Fruit fly (Drosophila melanogaster) whole organism, embryonic: ENCODE results near the gene Stim.
A peak's percentile ranks its signal among the peaks of the same experiment; 100 is the strongest.

Experiments
- Adf1 ChIP-seq: fragments of 200-800 bp; sonication (Bioruptor generic); IDR thresholded peaks from 2 replicates; pipeline ENCODE4 v1.3.6; 2022; ENCODE audit warnings: missing biosample characterization, missing genetic modification characterization
- Asciz ChIP-seq: fragments of 200-800 bp; sonication (Bioruptor generic); optimal IDR thresholded peaks from 2 replicates; lab custom pipeline; 2017; ENCODE audit warnings: missing biosample characterization, mild to moderate bottlenecking, missing genetic modification characterization, missing genetic modification reagents
- Awh ChIP-seq: fragments of 200-800 bp; sonication (Bioruptor generic); IDR thresholded peaks from 2 replicates; pipeline ENCODE4, ENCODE4 v1.3.6; 2022; ENCODE audit warnings: missing biosample characterization, missing genetic modification characterization
- CG10267 ChIP-seq: fragments of 200-800 bp; sonication (Bioruptor generic); optimal IDR thresholded peaks from 2 replicates; lab custom pipeline; 2018; ENCODE audit warnings: missing biosample characterization, mild to moderate bottlenecking, missing genetic modification characterization, moderate library complexity
- CG10565 ChIP-seq: fragments of 200-800 bp; sonication (Bioruptor generic); optimal IDR thresholded peaks from 3 replicates; lab custom pipeline; 2016; ENCODE audit warnings: missing biosample characterization, mild to moderate bottlenecking, missing genetic modification characterization
- CG12659 ChIP-seq: fragments of 200-800 bp; sonication (Bioruptor generic); optimal IDR thresholded peaks from 3 replicates; lab custom pipeline; 2017; ENCODE audit warnings: mild to moderate bottlenecking, missing biosample characterization, missing genetic modification reagents, missing genetic modification characterization
- CG12942 ChIP-seq: fragments of 200-800 bp; sonication (Bioruptor generic); optimal IDR thresholded peaks from 3 replicates; lab custom pipeline; 2016; ENCODE audit warnings: missing biosample characterization, missing genetic modification characterization
- CG14014 ChIP-seq: fragments of 200-800 bp; sonication (Bioruptor generic); IDR thresholded peaks from 2 replicates; pipeline ENCODE4 v1.3.6; 2022; ENCODE audit warnings: missing biosample characterization, missing genetic modification characterization
- CG14710 ChIP-seq: fragments of 200-800 bp; sonication (Bioruptor generic); optimal IDR thresholded peaks from 3 replicates; lab custom pipeline; 2019; ENCODE audit warnings: missing biosample characterization, mild to moderate bottlenecking, missing genetic modification characterization, moderate library complexity
- CG17328 ChIP-seq: fragments of 200-800 bp; sonication (Bioruptor generic); IDR thresholded peaks from 2 replicates; pipeline ENCODE4 v1.3.6; 2022; ENCODE audit warnings: missing biosample characterization, missing genetic modification characterization
- CG17802 ChIP-seq: fragments of 200-800 bp; sonication (Bioruptor generic); optimal IDR thresholded peaks from 2 replicates; lab custom pipeline; 2018; ENCODE audit warnings: missing biosample characterization, mild to moderate bottlenecking, missing genetic modification characterization, moderate library complexity
- CG17829 ChIP-seq: fragments of 200-800 bp; optimal IDR thresholded peaks from 2 replicates; lab custom pipeline; 2019; ENCODE audit warnings: missing biosample characterization, mild to moderate bottlenecking, missing genetic modification characterization, moderate library complexity
- CG18599 ChIP-seq: fragments of 200-800 bp; sonication (Bioruptor generic); optimal IDR thresholded peaks from 3 replicates; lab custom pipeline; 2017; ENCODE audit warnings: missing biosample characterization, missing genetic modification characterization, mild to moderate bottlenecking, moderate library complexity, missing genetic modification reagents
- CG2202 ChIP-seq: fragments of 200-800 bp; sonication (Bioruptor generic); optimal IDR thresholded peaks from 2 replicates; lab custom pipeline; 2018; ENCODE audit warnings: missing biosample characterization, mild to moderate bottlenecking, missing genetic modification characterization
- CG4282 ChIP-seq: fragments of 200-800 bp; sonication (Bioruptor generic); optimal IDR thresholded peaks from 2 replicates; lab custom pipeline; 2016; ENCODE audit warnings: missing biosample characterization, missing genetic modification characterization
- CG4617 ChIP-seq: fragments of 200-800 bp; sonication (Bioruptor generic); optimal IDR thresholded peaks from 3 replicates; lab custom pipeline; 2016; ENCODE audit warnings: missing biosample characterization, missing genetic modification characterization, borderline replicate concordance
- CG6272 ChIP-seq: fragments of 200-800 bp; sonication (Bioruptor generic); IDR thresholded peaks from 2 replicates; pipeline ENCODE4 v1.3.6; 2022; ENCODE audit warnings: missing biosample characterization, missing genetic modification characterization
- CoRest ChIP-seq: fragments of 200-800 bp; sonication (Bioruptor generic); optimal IDR thresholded peaks from 3 replicates; lab custom pipeline; 2018; ENCODE audit warnings: missing biosample characterization, mild to moderate bottlenecking, missing genetic modification characterization, moderate library complexity
- Dad ChIP-seq: fragments of 200-800 bp; sonication (Bioruptor generic); optimal IDR thresholded peaks from 3 replicates; lab custom pipeline; 2016; ENCODE audit warnings: missing biosample characterization, missing genetic modification characterization
- Dfd ChIP-seq, 2 experiments: fragments of >200 bp; optimal IDR thresholded peaks; 2 replicates each; lab custom pipeline; 2017; ENCODE audit warnings: missing biosample characterization in 2 of 2, missing genetic modification characterization in 2 of 2
- Eip74EF ChIP-seq, 2 experiments: fragments of 200-800 bp in 1 of 2; fragments of >200 bp in 1 of 2; sonication (Bioruptor generic) in 1 of 2; optimal IDR thresholded peaks; 2 replicates each; lab custom pipeline; 2017 to 2019; ENCODE audit warnings: missing biosample characterization in 2 of 2, missing genetic modification characterization in 2 of 2, mild to moderate bottlenecking in 1 of 2, moderate library complexity in 1 of 2
- H2.0 ChIP-seq: fragments of 200-800 bp; sonication (Bioruptor generic); IDR thresholded peaks from 2 replicates; pipeline ENCODE4 v1.3.6; 2022; ENCODE audit warnings: missing biosample characterization, missing genetic modification characterization
- Hand ChIP-seq: fragments of 200-800 bp; sonication (Bioruptor generic); optimal IDR thresholded peaks from 2 replicates; lab custom pipeline; 2017; ENCODE audit warnings: mild to moderate bottlenecking, missing biosample characterization, missing genetic modification reagents, missing genetic modification characterization
- MESR4 ChIP-seq: fragments of 200-800 bp; sonication (Bioruptor generic); optimal IDR thresholded peaks from 2 replicates; lab custom pipeline; 2018; ENCODE audit warnings: missing biosample characterization, mild to moderate bottlenecking, missing genetic modification characterization, moderate library complexity
- MTF-1 ChIP-seq: fragments of 200-800 bp; sonication (Bioruptor generic); optimal IDR thresholded peaks from 2 replicates; lab custom pipeline; 2018; ENCODE audit warnings: missing biosample characterization, mild to moderate bottlenecking, missing genetic modification characterization, borderline replicate concordance
- Meics ChIP-seq: fragments of 200-800 bp; sonication (Bioruptor generic); optimal IDR thresholded peaks from 2 replicates; lab custom pipeline; 2017; ENCODE audit warnings: missing biosample characterization, mild to moderate bottlenecking, missing genetic modification characterization
- Oaz ChIP-seq: fragments of 200-800 bp; sonication (Bioruptor generic); IDR thresholded peaks from 2 replicates; pipeline ENCODE4 v1.3.6; 2022; ENCODE audit warnings: missing biosample characterization, missing genetic modification characterization
- croc ChIP-seq: fragments of 200-800 bp; sonication (Bioruptor generic); conservative IDR thresholded peaks from 3 replicates; pipeline ENCODE4 v1.3.6; 2022; ENCODE audit warnings: missing biosample characterization, missing genetic modification characterization
- dmrt11E ChIP-seq: fragments of 200-800 bp; sonication (Bioruptor generic); optimal IDR thresholded peaks from 3 replicates; lab custom pipeline; 2018; ENCODE audit warnings: missing biosample characterization, mild to moderate bottlenecking, missing genetic modification characterization, moderate library complexity
- esg ChIP-seq: fragments of 200-800 bp; sonication (Bioruptor generic); conservative IDR thresholded peaks from 2 replicates; pipeline ENCODE4 v1.3.6; 2022; ENCODE audit warnings: missing biosample characterization, missing genetic modification characterization
- fd3F ChIP-seq: fragments of 200-800 bp; sonication (Bioruptor generic); optimal IDR thresholded peaks from 2 replicates; lab custom pipeline; 2018; ENCODE audit warnings: missing biosample characterization, mild to moderate bottlenecking, missing genetic modification characterization, moderate library complexity
- fd96Cb ChIP-seq: fragments of 200-800 bp; sonication (Bioruptor generic); optimal IDR thresholded peaks from 2 replicates; lab custom pipeline; 2018; ENCODE audit warnings: missing biosample characterization, mild to moderate bottlenecking, missing genetic modification characterization, moderate library complexity
- ftz-f1 ChIP-seq: fragments of 200-800 bp; sonication (Bioruptor generic); optimal IDR thresholded peaks from 2 replicates; lab custom pipeline; 2016; ENCODE audit warnings: missing biosample characterization, missing genetic modification characterization
- gfzf ChIP-seq: fragments of 200-800 bp; sonication (Bioruptor generic); optimal IDR thresholded peaks from 2 replicates; lab custom pipeline; 2016; ENCODE audit warnings: missing biosample characterization, mild to moderate bottlenecking, missing genetic modification characterization, moderate library complexity
- grau ChIP-seq: fragments of 200-800 bp; optimal IDR thresholded peaks from 3 replicates; lab custom pipeline; 2019; ENCODE audit warnings: missing biosample characterization, mild to moderate bottlenecking, missing genetic modification characterization, moderate library complexity
- hb ChIP-seq: fragments of 200-800 bp; sonication (Bioruptor generic); IDR thresholded peaks from 3 replicates; pipeline ENCODE4 v1.3.6; 2022; ENCODE audit warnings: missing biosample characterization, missing genetic modification characterization; ENCODE audit not compliant: partially characterized antibody
- ind ChIP-seq: fragments of 200-800 bp; sonication (Bioruptor generic); optimal IDR thresholded peaks from 3 replicates; lab custom pipeline; 2016; ENCODE audit warnings: missing biosample characterization, missing genetic modification characterization
- inv ChIP-seq: fragments of 200-800 bp; sonication (Bioruptor generic); IDR thresholded peaks from 2 replicates; pipeline ENCODE4 v1.3.6; 2022; ENCODE audit warnings: missing biosample characterization, missing genetic modification characterization; ENCODE audit not compliant: partially characterized antibody
- lmd ChIP-seq: fragments of 200-800 bp; sonication (Bioruptor generic); IDR thresholded peaks from 2 replicates; pipeline ENCODE4 v1.3.6; 2022; ENCODE audit warnings: missing biosample characterization, missing genetic modification characterization
- lola ChIP-seq, 3 experiments: fragments of >200 bp in 2 of 3; fragments of 200-800 bp in 1 of 3; sonication (Bioruptor generic) in 1 of 3; optimal IDR thresholded peaks; 2 replicates each; lab custom pipeline; 2017 to 2019; ENCODE audit warnings: missing biosample characterization in 3 of 3, missing genetic modification characterization in 3 of 3, mild to moderate bottlenecking in 1 of 3, moderate library complexity in 1 of 3
- mam ChIP-seq: fragments of 200-800 bp; sonication (Bioruptor generic); optimal IDR thresholded peaks from 3 replicates; lab custom pipeline; 2016; ENCODE audit warnings: missing biosample characterization, missing genetic modification characterization
- nerfin-1 ChIP-seq: fragments of 200-800 bp; sonication (Bioruptor generic); optimal IDR thresholded peaks from 3 replicates; lab custom pipeline; 2019; ENCODE audit warnings: missing biosample characterization, mild to moderate bottlenecking, missing genetic modification characterization, moderate library complexity
- nmo ChIP-seq: fragments of 200-800 bp; sonication (Bioruptor generic); optimal IDR thresholded peaks from 2 replicates; lab custom pipeline; 2018; ENCODE audit warnings: missing biosample characterization, mild to moderate bottlenecking, missing genetic modification characterization, moderate library complexity
- pnt ChIP-seq: fragments of 200-800 bp; sonication (Bioruptor generic); optimal IDR thresholded peaks from 3 replicates; lab custom pipeline; 2016; ENCODE audit warnings: missing biosample characterization, missing genetic modification characterization
- pzg ChIP-seq: fragments of 200-800 bp; sonication (Bioruptor generic); optimal IDR thresholded peaks from 3 replicates; lab custom pipeline; 2018; ENCODE audit warnings: missing biosample characterization, mild to moderate bottlenecking, missing genetic modification characterization, moderate library complexity
- sens ChIP-seq: fragments of 200-800 bp; sonication (Bioruptor generic); peaks from one replicate; lab custom pipeline; 2016; ENCODE audit warnings: missing biosample characterization, missing genetic modification characterization
- sug ChIP-seq: fragments of 200-800 bp; optimal IDR thresholded peaks from 2 replicates; lab custom pipeline; 2019; ENCODE audit warnings: missing biosample characterization, mild to moderate bottlenecking, missing genetic modification characterization, moderate library complexity
- tup ChIP-seq: fragments of 200-800 bp; sonication (Bioruptor generic); optimal IDR thresholded peaks from 2 replicates; lab custom pipeline; 2016; ENCODE audit warnings: missing biosample characterization, mild to moderate bottlenecking, missing genetic modification characterization, moderate library complexity

Gene Stim

dm6 chrX:15940105-15940955, at the start of gene Stim:
Stim (minus strand) TSS chrX:15940451.
- TF ChIP-seq nerfin-1 (tag; lab: Kevin White, UChicago) (peak; percentile 20), ftz-f1 (GFP tag; lab: Kevin White, UChicago) (no peak), Awh (GFP tag; lab: Robert Waterston, UW) (no peak), dmrt11E (tag; lab: Kevin White, UChicago) (no peak), lola (GFP tag; optimal IDR thresholded peaks at IDR 0.05; lab: Kevin White, UChicago) (peak in 1 of 3 experiments; percentile 70), croc (GFP tag; lab: Robert Waterston, UW) (no peak), mam (GFP tag; lab: Kevin White, UChicago) (no peak), CoRest (tag; lab: Kevin White, UChicago) (no peak), MTF-1 (GFP tag; lab: Kevin White, UChicago) (no peak), CG4282 (no peak), esg (GFP tag; lab: Robert Waterston, UW) (no peak), CG12942 (GFP tag; lab: Kevin White, UChicago) (no peak), CG14014 (GFP tag; lab: Robert Waterston, UW) (no peak), sens (GFP tag; lab: Kevin White, UChicago) (peak; percentile 1), CG6272 (GFP tag; lab: Robert Waterston, UW) (no peak), Oaz (GFP tag; lab: Robert Waterston, UW) (no peak), Hand (GFP tag; lab: Kevin White, UChicago) (no peak), sug (tag; lab: Kevin White, UChicago) (no peak), CG17328 (GFP tag; lab: Robert Waterston, UW) (no peak), MESR4 (peak; percentile 58), CG14710 (tag; lab: Kevin White, UChicago) (peak; percentile 23), lmd (GFP tag; lab: Robert Waterston, UW) (no peak), CG10267 (tag; lab: Kevin White, UChicago) (no peak), pzg (GFP tag; lab: Kevin White, UChicago) (peak; percentile 42), fd96Cb (tag; lab: Kevin White, UChicago) (no peak), grau (tag; lab: Kevin White, UChicago) (no peak), nmo (peak; percentile 15), tup (GFP tag; lab: Kevin White, UChicago) (no peak), CG17829 (no peak), ind (GFP tag; lab: Kevin White, UChicago) (no peak), Eip74EF (GFP tag; optimal IDR thresholded peaks at IDR 0.05; lab: Kevin White, UChicago) (peak in 1 of 2 experiments; percentile 8), Dfd (GFP tag; optimal IDR thresholded peaks at IDR 0.05; lab: Kevin White, UChicago) (peak in 1 of 2 experiments; percentile 45), CG12659 (GFP tag; lab: Kevin White, UChicago) (no peak), gfzf (GFP tag; lab: Kevin White, UChicago) (peak; percentile 57), CG17802 (tag; lab: Kevin White, UChicago) (peak; percentile 65), inv (GFP tag; lab: Robert Waterston, UW) (no peak), hb (GFP tag; lab: Robert Waterston, UW) (no peak), Adf1 (GFP tag; lab: Robert Waterston, UW) (no peak), pnt (GFP tag; lab: Kevin White, UChicago) (no peak), CG10565 (no peak), Meics (GFP tag; lab: Kevin White, UChicago) (no peak), fd3F (GFP tag; lab: Kevin White, UChicago) (no peak), Asciz (GFP tag; lab: Kevin White, UChicago) (no peak), H2.0 (GFP tag; lab: Robert Waterston, UW) (no peak), CG18599 (GFP tag; lab: Kevin White, UChicago) (no peak), CG2202 (tag; lab: Kevin White, UChicago) (no peak), CG4617 (peak; percentile 67), Dad (no peak)
